Fruit fly (Drosophila melanogaster): ENCODE measurements around the gene Npc2b.

Npc2b gene

dm6 chr3R:14088887-14089567, at the start of gene Npc2b (continued):
- TF ChIP-seq HLHmδ (GFP tag; optimal IDR thresholded peaks at IDR 0.05) (no peak), Sry-δ (GFP tag; optimal IDR thresholded peaks at IDR 0.05) (peak; percentile 26), CG33213 (GFP tag; optimal IDR thresholded peaks at IDR 0.05) (peak; percentile 67), CG17829 (tag; optimal IDR thresholded peaks at IDR 0.05) (peak; percentile 21), Ravus (GFP tag; IDR thresholded peaks at IDR 0.05) (no peak), ATbp (GFP tag; optimal IDR thresholded peaks at IDR 0.05) (peak; percentile 50), usp (GFP tag; optimal IDR thresholded peaks at IDR 0.05) (no peak), lola (GFP tag; optimal IDR thresholded peaks at IDR 0.05) (peak in 1 of 3 experiments; percentile 12), btn (GFP tag; optimal IDR thresholded peaks at IDR 0.05) (peak; percentile 38), Dip2 (GFP tag; IDR thresholded peaks at IDR 0.05) (no peak), Gsc (GFP tag; IDR thresholded peaks at IDR 0.05) (no peak), CG32772 (GFP tag; IDR thresholded peaks at IDR 0.05) (no peak), Hmr (GFP tag; optimal IDR thresholded peaks at IDR 0.05) (peak; percentile 72), CG4707 (GFP tag; optimal IDR thresholded peaks at IDR 0.05) (no peak), hbn (GFP tag; IDR thresholded peaks at IDR 0.05; ENCODE audit: partially characterized antibody) (no peak), z (GFP tag; IDR thresholded peaks at IDR 0.05) (no peak), CG32767 (GFP tag; IDR thresholded peaks at IDR 0.05) (0 out of 2 replicates have a peak, but pooled peaks have one; percentile 32), Stat92E (GFP tag; optimal IDR thresholded peaks at IDR 0.05) (peak in 1 of 3 experiments; percentile 3)

dm6 chr3R:14041036-14041435, 48.3 kb upstream of the Npc2b start:
- TF ChIP-seq dpn (GFP tag; optimal IDR thresholded peaks at IDR 0.05) (peak in 1 of 2 experiments; percentile 1), grn (GFP tag; optimal IDR thresholded peaks at IDR 0.05) (no peak), CG1647 (GFP tag; optimal IDR thresholded peaks at IDR 0.05) (no peak), Abd-B (GFP tag; optimal IDR thresholded peaks at IDR 0.05) (peak; percentile 30), CoRest (tag; optimal IDR thresholded peaks at IDR 0.05) (peak; percentile 39), CG5245 (GFP tag; optimal IDR thresholded peaks at IDR 0.05) (no peak), CG2678 (tag; optimal IDR thresholded peaks at IDR 0.05) (peak; percentile 25), CTCF (GFP tag; optimal IDR thresholded peaks at IDR 0.05) (no peak), dati (GFP tag; IDR thresholded peaks at IDR 0.05) (no peak), fru (optimal IDR thresholded peaks at IDR 0.05) (no peak), gem (tag; optimal IDR thresholded peaks at IDR 0.05) (peak; percentile 50), Bdp1 (GFP tag; optimal IDR thresholded peaks at IDR 0.05) (no peak), vvl (GFP tag; IDR thresholded peaks at IDR 0.05) (no peak), Hr78 (GFP tag; optimal IDR thresholded peaks at IDR 0.05) (no peak), tll (GFP tag; optimal IDR thresholded peaks at IDR 0.05) (no peak), CG7839 (tag; optimal IDR thresholded peaks at IDR 0.05) (peak; percentile 15), CG10431 (GFP tag; optimal IDR thresholded peaks at IDR 0.05) (no peak), CG12391 (tag; optimal IDR thresholded peaks at IDR 0.05) (peak; percentile 51), CG7786 (GFP tag; optimal IDR thresholded peaks at IDR 0.05) (no peak), CG8089 (GFP tag; optimal IDR thresholded peaks at IDR 0.05) (no peak), unpg (GFP tag; optimal IDR thresholded peaks at IDR 0.05) (peak; percentile 35), ind (GFP tag; optimal IDR thresholded peaks at IDR 0.05) (no peak), cwo (GFP tag; optimal IDR thresholded peaks at IDR 0.05) (no peak), mam (GFP tag; optimal IDR thresholded peaks at IDR 0.05) (no peak), Chrac-16 (GFP tag; optimal IDR thresholded peaks at IDR 0.05) (peak; percentile 21), CG17568 (GFP tag; optimal IDR thresholded peaks at IDR 0.05) (peak; percentile 21), Mrtf (GFP tag; IDR thresholded peaks at IDR 0.05) (peak; percentile 48; the same call in 1 of the 3 replicates), Atf6 (GFP tag; IDR thresholded peaks at IDR 0.05) (peak; percentile 38; the same call in 1 of the 2 replicates), ssp (GFP tag; IDR thresholded peaks at IDR 0.05) (no peak), CG10565 (GFP tag; optimal IDR thresholded peaks at IDR 0.05) (no peak), CG1603 (tag; optimal IDR thresholded peaks at IDR 0.05) (peak; percentile 49), CG2120 (GFP tag; optimal IDR thresholded peaks at IDR 0.05) (peak; percentile 28)

Data from whole organism, embryonic.